Fruit fly (Drosophila melanogaster): ENCODE results near the gene CG18814.

Gene CG18814

DNA sequence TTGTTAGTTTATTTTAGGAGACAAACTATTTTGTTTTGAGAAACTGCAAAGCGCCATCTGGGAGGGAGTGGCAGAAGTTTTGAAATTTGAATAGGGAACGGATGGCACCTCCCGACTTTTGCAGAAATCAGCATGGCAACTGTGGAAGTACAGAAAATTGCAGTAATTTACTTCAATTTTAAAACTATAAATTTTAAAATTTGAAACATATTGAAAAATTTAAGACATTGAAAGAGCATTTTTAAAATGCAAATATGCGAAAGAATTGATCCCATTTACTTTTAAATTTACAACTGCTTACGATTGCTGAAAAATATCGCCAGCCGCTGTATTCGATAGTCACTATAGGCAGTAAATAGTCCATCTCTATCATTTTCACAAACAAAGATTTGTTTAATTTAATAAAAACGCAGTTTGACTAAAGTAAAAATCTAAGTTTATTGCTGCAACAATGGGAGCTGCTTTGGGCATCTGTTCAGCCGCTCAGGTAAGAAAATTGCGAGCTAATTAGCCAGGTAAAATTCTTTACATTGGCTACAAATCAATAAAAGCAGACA lies 42.8 kb downstream of the CG18814 start, which contains the start of gene Serinc (continued):
- TF ChIP-seq maf-S (GFP tag; optimal IDR thresholded peaks at IDR 0.05), result peak; percentile 50
- TF ChIP-seq Hr3 (GFP tag; optimal IDR thresholded peaks at IDR 0.05), result peak; percentile 56
- TF ChIP-seq CG12104 (GFP tag; optimal IDR thresholded peaks at IDR 0.05), result peak; percentile 53
- TF ChIP-seq CG10565 (GFP tag; optimal IDR thresholded peaks at IDR 0.05), result no peak
- peak; percentile 92 for TF ChIP-seq CG3995 (GFP tag; optimal IDR thresholded peaks at IDR 0.05)
- no peak for TF ChIP-seq gce (GFP tag; IDR thresholded peaks at IDR 0.05)
- peak; percentile 97 for TF ChIP-seq zen2 (GFP tag; IDR thresholded peaks at IDR 0.05; ENCODE audit: partially characterized antibody)
- peak in 1 of 2 experiments; percentile 39 for TF ChIP-seq Hr51 (GFP tag; optimal IDR thresholded peaks at IDR 0.05)
- TF ChIP-seq fd102C (GFP tag; optimal IDR thresholded peaks at IDR 0.05), result no peak
- TF ChIP-seq nerfin-1 (tag; optimal IDR thresholded peaks at IDR 0.05), result peak; percentile 61
- no peak for TF ChIP-seq CG6813 (GFP tag; optimal IDR thresholded peaks at IDR 0.05)
- TF ChIP-seq Atf3 (GFP tag; optimal IDR thresholded peaks at IDR 0.05), result peak; percentile 52
- TF ChIP-seq Spps (tag; optimal IDR thresholded peaks at IDR 0.05), result no peak
- peak; percentile 84 for TF ChIP-seq CG12659 (GFP tag; optimal IDR thresholded peaks at IDR 0.05)
- no peak for TF ChIP-seq Mrtf (GFP tag; IDR thresholded peaks at IDR 0.05)
- TF ChIP-seq CG14014 (GFP tag; IDR thresholded peaks at IDR 0.05), result peak; percentile 42; the same call in 1 of the 2 replicates
- peak; percentile 68 for TF ChIP-seq CG9727 (GFP tag; optimal IDR thresholded peaks at IDR 0.05)
- no peak for TF ChIP-seq prd (optimal IDR thresholded peaks at IDR 0.05)
- TF ChIP-seq prd (GFP tag; IDR thresholded peaks at IDR 0.05), result peak; percentile 59; the same call in 2 of the 3 replicates
- no peak for TF ChIP-seq CG32767 (GFP tag; IDR thresholded peaks at IDR 0.05)
- TF ChIP-seq NC2β (GFP tag; optimal IDR thresholded peaks at IDR 0.05), result peak; percentile 13
- peak; percentile 21 for TF ChIP-seq CG7556 (GFP tag; optimal IDR thresholded peaks at IDR 0.05)
- TF ChIP-seq CG10543 (GFP tag; optimal IDR thresholded peaks at IDR 0.05), result peak; percentile 74
- peak; percentile 70 for TF ChIP-seq CG30403 (GFP tag; optimal IDR thresholded peaks at IDR 0.05)
- peak; percentile 28 for TF ChIP-seq CG1233 (GFP tag; optimal IDR thresholded peaks at IDR 0.05)
- peak; percentile 72 for TF ChIP-seq E2f2 (GFP tag; IDR thresholded peaks at IDR 0.05)
- peak; percentile 54 for TF ChIP-seq Camta (GFP tag; optimal IDR thresholded peaks at IDR 0.05)
- peak; percentile 51 for TF ChIP-seq jumu (GFP tag; optimal IDR thresholded peaks at IDR 0.05)
- TF ChIP-seq Abd-B (GFP tag; optimal IDR thresholded peaks at IDR 0.05), result peak; percentile 55
- no peak for TF ChIP-seq Side (GFP tag; optimal IDR thresholded peaks at IDR 0.05)
- TF ChIP-seq CG31441 (GFP tag; IDR thresholded peaks at IDR 0.05), result no peak
- TF ChIP-seq zfh2 (GFP tag; optimal IDR thresholded peaks at IDR 0.05), result peak; percentile 55
- peak; percentile 48 for TF ChIP-seq CG18619 (GFP tag; optimal IDR thresholded peaks at IDR 0.05)
- peak; percentile 95 for TF ChIP-seq CG42726 (GFP tag; IDR thresholded peaks at IDR 0.05; ENCODE audit: partially characterized antibody)
- peak; percentile 51 for TF ChIP-seq CG7987 (GFP tag; optimal IDR thresholded peaks at IDR 0.05)
- TF ChIP-seq CG13775 (GFP tag; optimal IDR thresholded peaks at IDR 0.05), result peak; percentile 66
- peak; percentile 28 for TF ChIP-seq CG12942 (GFP tag; optimal IDR thresholded peaks at IDR 0.05)
- TF ChIP-seq Ets97D (GFP tag; optimal IDR thresholded peaks at IDR 0.05), result peak; percentile 75
- peak; percentile 74 for TF ChIP-seq CG15601 (tag; optimal IDR thresholded peaks at IDR 0.05)
- no peak for TF ChIP-seq CG6254 (GFP tag; optimal IDR thresholded peaks at IDR 0.05)
- TF ChIP-seq ara (GFP tag; IDR thresholded peaks at IDR 0.05), result peak; percentile 44; the same call in 1 of the 2 replicates
- peak; percentile 42 for TF ChIP-seq ems (GFP tag; optimal IDR thresholded peaks at IDR 0.05)
- peak; percentile 22 for TF ChIP-seq sd (tag; optimal IDR thresholded peaks at IDR 0.05)
- peak; percentile 36 for TF ChIP-seq CG8944 (GFP tag; optimal IDR thresholded peaks at IDR 0.05)
- peak; percentile 27 for TF ChIP-seq CG17912 (GFP tag; optimal IDR thresholded peaks at IDR 0.05)
- peak; percentile 65 for TF ChIP-seq CG11456 (GFP tag; IDR thresholded peaks at IDR 0.05)
- peak; percentile 58 for TF ChIP-seq HLH54F (GFP tag; optimal IDR thresholded peaks at IDR 0.05)
- TF ChIP-seq CG15696 (tag; optimal IDR thresholded peaks at IDR 0.05), result peak; percentile 73
- 0 out of 2 replicates have a peak, but pooled peaks have one; percentile 9 for TF ChIP-seq Atf6 (GFP tag; IDR thresholded peaks at IDR 0.05)
- TF ChIP-seq CG14667 (GFP tag; IDR thresholded peaks at IDR 0.05), result 0 out of 2 replicates have a peak, but pooled peaks have one; percentile 21

All from whole organism, embryonic.